Worm (Caenorhabditis elegans): ENCODE results near the gene degl-2.

DNA sequence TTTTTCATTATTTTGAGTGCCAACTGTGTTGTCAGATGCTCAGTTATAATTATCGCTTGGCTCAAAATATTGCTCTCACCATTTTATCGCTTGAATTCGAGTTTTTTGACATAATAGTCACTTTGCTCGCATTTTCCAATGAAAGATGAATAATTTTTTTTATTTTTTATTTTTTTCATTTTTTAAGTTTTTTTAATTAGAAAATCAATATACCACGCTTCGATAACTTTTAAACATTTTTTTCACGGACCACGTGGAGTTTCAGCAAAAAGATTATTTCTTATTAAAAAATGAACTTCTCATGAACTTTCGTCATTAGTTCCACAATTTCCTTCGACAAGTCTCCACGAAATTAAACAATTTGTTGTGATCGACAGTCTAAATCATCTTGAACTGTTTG lies 28.6 kb upstream of the degl-2 start, which contains the start of gene elt-1:
- TF ChIP-seq nhr-77 (tag; optimal IDR thresholded peaks at IDR 0.05) (no peak), snpc-4 (tag; optimal IDR thresholded peaks at IDR 0.05) (no peak), nhr-237 (tag; optimal IDR thresholded peaks at IDR 0.05) (no peak), mdl-1 (tag; optimal IDR thresholded peaks at IDR 0.05) (no peak), aly-2 (tag; optimal IDR thresholded peaks at IDR 0.05) (no peak), fos-1 (tag; optimal IDR thresholded peaks at IDR 0.05) (no peak), unc-62 (GFP tag; optimal IDR thresholded peaks at IDR 0.05) (no peak), nhr-76 (tag; optimal IDR thresholded peaks at IDR 0.05) (no peak), dsc-1 (tag; optimal IDR thresholded peaks at IDR 0.05) (no peak), ztf-11 (tag; optimal IDR thresholded peaks at IDR 0.05) (no peak), ceh-88 (GFP tag; IDR thresholded peaks at IDR 0.05) (no peak)
